Fruit fly (Drosophila melanogaster) whole organism, prepupa: ENCODE data around the gene CG11593.

ENCODE experiments used
- Blimp-1 ChIP-seq: fragments of 200-800 bp; sonication (Bioruptor generic); optimal IDR thresholded peaks from 3 replicates; lab custom pipeline; 2017; ENCODE audit warnings: missing biosample characterization, missing genetic modification characterization, mild to moderate bottlenecking, moderate library complexity, missing genetic modification reagents
- CG10631 ChIP-seq: fragments of 200-800 bp; sonication (Bioruptor generic); optimal IDR thresholded peaks from 2 replicates; lab custom pipeline; 2016; ENCODE audit warnings: missing biosample characterization, missing genetic modification characterization
- CG10669 ChIP-seq: fragments of 200-800 bp; sonication (Bioruptor generic); optimal IDR thresholded peaks from 3 replicates; lab custom pipeline; 2018; ENCODE audit warnings: missing biosample characterization, mild to moderate bottlenecking, missing genetic modification characterization, moderate library complexity
- CG11294 ChIP-seq: fragments of 200-800 bp; sonication (Bioruptor generic); IDR thresholded peaks from 2 replicates; pipeline ENCODE4 v1.3.6; 2022; ENCODE audit warnings: missing biosample characterization, missing genetic modification characterization
- CG15336 ChIP-seq: fragments of 200-800 bp; sonication (Bioruptor generic); IDR thresholded peaks from 2 replicates; pipeline ENCODE4 v1.3.6; 2022; ENCODE audit warnings: missing biosample characterization, missing genetic modification characterization
- CG3032 ChIP-seq: fragments of 200-800 bp; optimal IDR thresholded peaks from 2 replicates; lab custom pipeline; 2019; ENCODE audit warnings: missing biosample characterization, mild to moderate bottlenecking, missing genetic modification characterization, moderate library complexity
- CG31627 ChIP-seq: fragments of 200-800 bp; sonication (Bioruptor generic); optimal IDR thresholded peaks from 3 replicates; lab custom pipeline; 2016; ENCODE audit warnings: missing biosample characterization, missing genetic modification characterization
- CG32006 ChIP-seq: fragments of 200-800 bp; sonication (Bioruptor generic); optimal IDR thresholded peaks from 3 replicates; lab custom pipeline; 2017; ENCODE audit warnings: missing biosample characterization, mild to moderate bottlenecking, missing genetic modification characterization
- CG3919 ChIP-seq: fragments of 200-800 bp; sonication (Bioruptor generic); optimal IDR thresholded peaks from 3 replicates; lab custom pipeline; 2016; ENCODE audit warnings: missing biosample characterization, missing genetic modification characterization
- CG6163 ChIP-seq: fragments of 200-800 bp; sonication (Bioruptor generic); IDR thresholded peaks from 3 replicates; pipeline ENCODE4 v1.3.6; 2022; ENCODE audit warnings: missing biosample characterization, missing genetic modification characterization
- CG6276 ChIP-seq: fragments of 200-800 bp; sonication (Bioruptor generic); optimal IDR thresholded peaks from 2 replicates; lab custom pipeline; 2017; ENCODE audit warnings: missing biosample characterization, mild to moderate bottlenecking, missing genetic modification characterization
- CG8119 ChIP-seq: fragments of 200-800 bp; sonication (Bioruptor generic); IDR thresholded peaks from 3 replicates; pipeline ENCODE4 v1.3.6; 2022; ENCODE audit warnings: missing biosample characterization, missing genetic modification characterization
- CG8319 ChIP-seq: fragments of 200-800 bp; sonication (Bioruptor generic); optimal IDR thresholded peaks from 3 replicates; lab custom pipeline; 2016; ENCODE audit warnings: missing biosample characterization, missing genetic modification characterization
- Eip75B ChIP-seq: fragments of 200-800 bp; sonication (Bioruptor generic); optimal IDR thresholded peaks from 3 replicates; lab custom pipeline; 2016; ENCODE audit warnings: missing biosample characterization, missing genetic modification characterization
- Eip78C ChIP-seq: fragments of 200-800 bp; sonication (Bioruptor generic); peaks from one replicate; lab custom pipeline; 2016; ENCODE audit warnings: missing biosample characterization, missing genetic modification characterization
- Ets21C ChIP-seq: fragments of 200-800 bp; sonication (Bioruptor generic); optimal IDR thresholded peaks from 3 replicates; lab custom pipeline; 2016; ENCODE audit warnings: missing biosample characterization, missing genetic modification characterization
- Ets96B ChIP-seq: fragments of 200-800 bp; optimal IDR thresholded peaks from 2 replicates; lab custom pipeline; 2019; ENCODE audit warnings: missing biosample characterization, mild to moderate bottlenecking, missing genetic modification characterization, moderate library complexity
- Hr39 ChIP-seq: fragments of 200-800 bp; sonication (Bioruptor generic); optimal IDR thresholded peaks from 2 replicates; lab custom pipeline; 2016; ENCODE audit warnings: missing biosample characterization, missing genetic modification characterization
- Hr4 ChIP-seq: fragments of 200-800 bp; sonication (Bioruptor generic); optimal IDR thresholded peaks from 3 replicates; lab custom pipeline; 2016; ENCODE audit warnings: missing biosample characterization, missing genetic modification characterization
- OdsH ChIP-seq: fragments of 200-800 bp; sonication (Bioruptor generic); optimal IDR thresholded peaks from 3 replicates; lab custom pipeline; 2016; ENCODE audit warnings: missing biosample characterization, missing genetic modification characterization
- Smox ChIP-seq: fragments of 200-800 bp; sonication (Bioruptor generic); optimal IDR thresholded peaks from 3 replicates; lab custom pipeline; 2016; ENCODE audit warnings: missing biosample characterization, missing genetic modification characterization
- Sox14 ChIP-seq: fragments of 200-800 bp; sonication (Bioruptor generic); optimal IDR thresholded peaks from 3 replicates; lab custom pipeline; 2016; ENCODE audit warnings: missing biosample characterization, missing genetic modification characterization
- achi ChIP-seq: fragments of 200-800 bp; sonication (Bioruptor generic); optimal IDR thresholded peaks from 3 replicates; lab custom pipeline; 2016; ENCODE audit warnings: missing biosample characterization, missing genetic modification characterization
- cyc ChIP-seq: fragments of 200-800 bp; sonication (Bioruptor generic); optimal IDR thresholded peaks from 3 replicates; lab custom pipeline; 2016; ENCODE audit warnings: missing biosample characterization, missing genetic modification characterization
- dac ChIP-seq: fragments of 200-800 bp; sonication (Bioruptor generic); optimal IDR thresholded peaks from 2 replicates; lab custom pipeline; 2017; ENCODE audit warnings: missing biosample characterization, mild to moderate bottlenecking, missing genetic modification characterization
- dsx ChIP-seq: fragments of 200-800 bp; optimal IDR thresholded peaks from 3 replicates; lab custom pipeline; 2019; ENCODE audit warnings: missing biosample characterization, mild to moderate bottlenecking, missing genetic modification characterization, moderate library complexity; ENCODE audit not compliant: poor library complexity, severe bottlenecking
- eg ChIP-seq: fragments of 200-800 bp; sonication (Bioruptor generic); IDR thresholded peaks from 3 replicates; pipeline ENCODE4 v1.3.6; 2022; ENCODE audit warnings: missing biosample characterization, missing genetic modification characterization
- fd59A ChIP-seq: fragments of 200-800 bp; sonication (Bioruptor generic); optimal IDR thresholded peaks from 2 replicates; lab custom pipeline; 2017; ENCODE audit warnings: missing biosample characterization, mild to moderate bottlenecking, missing genetic modification characterization, missing genetic modification reagents
- net ChIP-seq: fragments of 200-800 bp; sonication (Bioruptor generic); optimal IDR thresholded peaks from 3 replicates; lab custom pipeline; 2016; ENCODE audit warnings: missing biosample characterization, missing genetic modification characterization
- pdm3 ChIP-seq: fragments of 200-800 bp; sonication (Bioruptor generic); optimal IDR thresholded peaks from 3 replicates; lab custom pipeline; 2016; ENCODE audit warnings: missing biosample characterization, missing genetic modification characterization
- salr ChIP-seq, 2 experiments: fragments of 200-800 bp; sonication (Bioruptor generic); optimal IDR thresholded peaks; 3 replicates each; lab custom pipeline; 2016 to 2018; ENCODE audit warnings: missing biosample characterization in 2 of 2, missing genetic modification characterization in 2 of 2, mild to moderate bottlenecking in 1 of 2
- spab ChIP-seq: fragments of 200-800 bp; sonication (Bioruptor generic); optimal IDR thresholded peaks from 2 replicates; lab custom pipeline; 2017; ENCODE audit warnings: missing biosample characterization, mild to moderate bottlenecking, missing genetic modification characterization, missing genetic modification reagents
- ss ChIP-seq, 2 experiments: fragments of 200-800 bp; sonication (Bioruptor generic); optimal IDR thresholded peaks; 2 replicates in 1 of 2; 3 replicates in 1 of 2; lab custom pipeline; 2017 to 2018; ENCODE audit warnings: mild to moderate bottlenecking in 2 of 2, missing biosample characterization in 2 of 2, missing genetic modification characterization in 2 of 2, moderate library complexity in 1 of 2
- svp ChIP-seq: fragments of 200-800 bp; sonication (Bioruptor generic); peaks from one replicate; lab custom pipeline; 2016; ENCODE audit warnings: missing biosample characterization, missing genetic modification characterization

CG11593 gene

dm6 chr3L:4014349-4014748 is 25.9 kb downstream of the CG11593 start:
- TF ChIP-seq eg (GFP tag; lab: Robert Waterston, UW): peak; percentile 63; the same call in 2 of the 3 replicates
- TF ChIP-seq spab (GFP tag; lab: Kevin White, UChicago): peak; percentile 19
- peak; percentile 4 for TF ChIP-seq OdsH
- no peak for TF ChIP-seq Blimp-1 (GFP tag; lab: Kevin White, UChicago)
- peak; percentile 39 for TF ChIP-seq CG32006 (GFP tag; lab: Kevin White, UChicago)
- TF ChIP-seq CG3032 (tag; lab: Kevin White, UChicago): peak; percentile 32
- TF ChIP-seq CG6276 (GFP tag; lab: Kevin White, UChicago): peak; percentile 6
- peak; percentile 10 for TF ChIP-seq CG10631 (GFP tag; lab: Kevin White, UChicago)
- TF ChIP-seq achi (GFP tag; lab: Kevin White, UChicago): peak; percentile 13
- no peak for TF ChIP-seq dsx (GFP tag; lab: Kevin White, UChicago)
- TF ChIP-seq Sox14 (GFP tag; lab: Kevin White, UChicago): no peak
- no peak for TF ChIP-seq Smox
- TF ChIP-seq Hr4 (GFP tag; lab: Kevin White, UChicago): peak; percentile 9
- peak; percentile 2 for TF ChIP-seq cyc
- TF ChIP-seq Hr39: peak; percentile 16
- TF ChIP-seq Eip78C (GFP tag; lab: Kevin White, UChicago): peak; percentile 66
- TF ChIP-seq fd59A (GFP tag; lab: Kevin White, UChicago): no peak
- peak; percentile 3 for TF ChIP-seq pdm3
- TF ChIP-seq svp (GFP tag; lab: Kevin White, UChicago): peak; percentile 18
- TF ChIP-seq salr (GFP tag; optimal IDR thresholded peaks at IDR 0.05; lab: Kevin White, UChicago): peak in 1 of 2 experiments; percentile 3
- peak; percentile 26 for TF ChIP-seq CG3919 (GFP tag; lab: Kevin White, UChicago)
- peak; percentile 4 for TF ChIP-seq Eip75B (GFP tag; lab: Kevin White, UChicago)
- TF ChIP-seq CG11294: 0 out of 2 replicates have a peak, but pooled peaks have one; percentile 11
- peak; percentile 33 for TF ChIP-seq Ets96B
- TF ChIP-seq CG8119 (GFP tag; lab: Robert Waterston, UW): 0 out of 3 replicates have a peak, but pooled peaks have one; percentile 29
- peak; percentile 60; the same call in 2 of the 3 replicates for TF ChIP-seq CG6163 (GFP tag; lab: Robert Waterston, UW)
- TF ChIP-seq CG10669 (GFP tag; lab: Kevin White, UChicago): peak; percentile 34
- peak; percentile 23; the same call in 1 of the 2 replicates for TF ChIP-seq CG15336 (GFP tag; lab: Robert Waterston, UW)
- no peak for TF ChIP-seq net

DNA sequence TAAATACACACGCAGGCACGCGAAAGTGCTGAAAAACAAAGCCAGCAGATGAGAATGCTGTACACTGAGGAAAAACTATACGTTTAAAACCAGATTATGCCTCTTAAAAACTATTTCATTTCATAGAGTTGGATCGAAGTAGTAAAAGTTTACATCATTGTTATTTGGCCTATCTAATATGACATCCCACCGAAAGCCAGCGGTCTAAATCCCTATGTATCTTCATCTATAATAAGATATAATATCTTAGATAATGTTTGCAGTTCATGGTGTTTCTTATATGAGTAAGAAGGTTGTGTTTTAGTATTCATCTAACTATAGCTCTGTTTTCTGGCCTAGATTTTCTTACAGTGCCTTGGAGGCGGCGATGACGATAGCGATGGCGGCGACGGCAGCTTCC is 30.2 kb downstream of the CG11593 start:
- TF ChIP-seq svp (GFP tag; lab: Kevin White, UChicago): peak; percentile 44
- no peak for TF ChIP-seq CG8319

dm6 chr3L:4007256-4007655 is 33.0 kb downstream of the CG11593 start:
- TF ChIP-seq achi (GFP tag; lab: Kevin White, UChicago): no peak
- TF ChIP-seq CG8119 (GFP tag; lab: Robert Waterston, UW): 0 out of 3 replicates have a peak, but pooled peaks have one; percentile 16
- TF ChIP-seq CG31627 (GFP tag; lab: Kevin White, UChicago): no peak
- peak; percentile 34 for TF ChIP-seq Hr4 (GFP tag; lab: Kevin White, UChicago)
- no peak for TF ChIP-seq CG15336 (GFP tag; lab: Robert Waterston, UW)
- TF ChIP-seq Ets21C (GFP tag; lab: Kevin White, UChicago): no peak
- no peak for TF ChIP-seq Eip75B (GFP tag; lab: Kevin White, UChicago)
- peak; percentile 35 for TF ChIP-seq CG32006 (GFP tag; lab: Kevin White, UChicago)
- no peak for TF ChIP-seq ss (GFP tag; optimal IDR thresholded peaks at IDR 0.05; lab: Kevin White, UChicago)

DNA sequence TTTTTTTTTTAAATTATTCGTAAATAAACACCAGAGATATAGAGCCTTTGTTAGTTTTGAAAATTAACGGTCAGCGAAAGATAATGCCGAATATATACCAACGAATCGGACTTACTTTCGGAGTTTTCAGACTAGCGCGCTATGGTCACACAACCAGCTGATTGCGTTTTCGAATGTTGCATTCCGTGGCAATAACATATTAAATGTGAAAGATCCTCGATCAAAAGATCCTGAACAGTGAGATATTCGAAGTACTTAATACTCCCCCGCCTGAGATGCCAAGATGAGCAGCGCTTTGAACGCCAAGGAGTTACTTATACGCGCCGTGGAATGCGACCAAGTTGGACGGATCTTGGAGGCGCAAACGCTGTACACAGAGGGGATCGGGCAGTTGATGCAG is 37.0 kb downstream of the CG11593 start, which contains the start of gene CG14985:
TSS of gene CG14985 (plus strand) at position 159 of the 400 bp plus-strand sequence.
- TF ChIP-seq CG10631 (GFP tag; lab: Kevin White, UChicago) (no peak), Sox14 (GFP tag; lab: Kevin White, UChicago) (peak; percentile 52), OdsH (no peak), CG3919 (GFP tag; lab: Kevin White, UChicago) (no peak), CG32006 (GFP tag; lab: Kevin White, UChicago) (no peak), CG31627 (GFP tag; lab: Kevin White, UChicago) (no peak), dac (no peak)
